Worm (Caenorhabditis elegans) whole organism, early embryonic: Measurements from ENCODE around the gene ctsa-3.1.

Experiments used
- B0310.2 ChIP-seq: sonication (generic microtip); optimal IDR thresholded peaks from 2 replicates; lab custom pipeline; 2016; ENCODE audit warnings: mild to moderate bottlenecking, missing genetic modification characterization, missing compliant biosample characterization
- F13C5.2 ChIP-seq: sonication (generic microtip); optimal IDR thresholded peaks from 2 replicates; lab custom pipeline; 2017; ENCODE audit warnings: mild to moderate bottlenecking, missing genetic modification characterization, inconsistent platforms, missing compliant biosample characterization
- aly-1 ChIP-seq: sonication (generic microtip); optimal IDR thresholded peaks from 2 replicates; lab custom pipeline; 2016; ENCODE audit warnings: missing genetic modification characterization, missing compliant biosample characterization
- ama-1 ChIP-seq: fragments of 150-350 bp; optimal IDR thresholded peaks from 2 replicates; lab custom pipeline; 2014
- ceh-13 ChIP-seq: fragments of 200-800 bp; sonication (Bioruptor generic); optimal IDR thresholded peaks from 2 replicates; lab custom pipeline; 2018; ENCODE audit warnings: mild to moderate bottlenecking, missing genetic modification characterization, missing compliant biosample characterization
- ceh-36 ChIP-seq: sonication (generic microtip); optimal IDR thresholded peaks from 2 replicates; lab custom pipeline; 2016; ENCODE audit warnings: missing genetic modification characterization, inconsistent platforms, missing compliant biosample characterization
- ets-7 ChIP-seq: sonication (generic microtip); optimal IDR thresholded peaks from 2 replicates; lab custom pipeline; 2016; ENCODE audit warnings: missing genotype, missing genetic modification characterization, missing compliant biosample characterization
- flt-1 ChIP-seq: fragments of 200-800 bp; sonication (Bioruptor generic); IDR thresholded peaks from 2 replicates; pipeline ENCODE4 v1.3.6; 2022; ENCODE audit warnings: missing genetic modification characterization, missing compliant biosample characterization
- hmbx-1 ChIP-seq: sonication (generic microtip); optimal IDR thresholded peaks from 2 replicates; lab custom pipeline; 2016; ENCODE audit warnings: mild to moderate bottlenecking, missing genetic modification characterization, missing compliant biosample characterization
- hmg-4 ChIP-seq: fragments of 200-800 bp; sonication (Bioruptor generic); optimal IDR thresholded peaks from 2 replicates; lab custom pipeline; 2018; ENCODE audit warnings: mild to moderate bottlenecking, missing genetic modification characterization, missing compliant biosample characterization
- hnd-1 ChIP-seq: sonication (generic microtip); optimal IDR thresholded peaks from 2 replicates; lab custom pipeline; 2016; ENCODE audit warnings: missing genetic modification characterization, missing compliant biosample characterization
- pes-1 ChIP-seq: fragments of 200-800 bp; sonication (Bioruptor generic); IDR thresholded peaks from 2 replicates; pipeline ENCODE4 v1.3.6; 2022; ENCODE audit warnings: missing genetic modification reagents, missing genetic modification characterization, missing compliant biosample characterization
- scrt-1 ChIP-seq: fragments of 200-800 bp; sonication (Bioruptor generic); IDR thresholded peaks from 2 replicates; pipeline ENCODE4 v1.3.6; 2022; ENCODE audit warnings: missing genetic modification characterization, missing compliant biosample characterization
- sea-1 ChIP-seq: fragments of 200-800 bp; sonication (Bioruptor generic); conservative IDR thresholded peaks from 2 replicates; pipeline ENCODE4 v1.3.6; 2022; ENCODE audit warnings: missing genetic modification characterization, missing compliant biosample characterization
- tbx-11 ChIP-seq: fragments of 200-800 bp; sonication (Bioruptor generic); IDR thresholded peaks from 2 replicates; pipeline ENCODE4 v1.3.6; 2022; ENCODE audit warnings: missing genetic modification characterization, missing compliant biosample characterization
- tbx-37 ChIP-seq: fragments of 200-800 bp; sonication (Bioruptor generic); conservative IDR thresholded peaks from 2 replicates; pipeline ENCODE4 v1.3.6; 2022; ENCODE audit warnings: missing genetic modification reagents, missing genetic modification characterization, missing compliant biosample characterization
- tra-4 ChIP-seq: sonication (generic microtip); optimal IDR thresholded peaks from 2 replicates; lab custom pipeline; 2017; ENCODE audit warnings: missing genetic modification characterization, missing compliant biosample characterization

Gene ctsa-3.1

DNA sequence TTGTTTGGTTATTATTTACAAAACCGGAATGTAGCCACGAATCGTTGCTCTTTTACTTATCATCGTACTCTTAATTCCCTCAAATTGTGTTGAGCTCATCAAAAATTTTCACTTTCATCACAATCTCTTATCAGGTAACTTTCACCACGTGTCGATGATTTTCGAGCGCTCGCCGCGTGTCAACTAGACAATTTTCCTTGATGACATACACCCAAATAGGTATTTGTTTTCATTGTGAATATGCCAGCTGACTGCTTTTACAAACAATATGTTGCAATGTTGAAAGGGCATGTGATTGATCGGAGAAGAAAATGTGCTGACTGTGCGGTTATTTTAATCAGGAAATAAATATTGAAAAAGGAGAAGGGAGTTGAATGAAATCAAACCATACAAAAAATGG is 32.0 kb downstream of the ctsa-3.1 start:
- TF ChIP-seq tra-4 (no peak), tbx-11 (no peak), B0310.2 (tag; lab: Kevin White, UChicago) (no peak), flt-1 (no peak), ama-1 (lab: Kevin White, UChicago) (no peak), hmg-4 (no peak), F13C5.2 (no peak), ceh-36 (tag; lab: Kevin White, UChicago) (no peak), sea-1 (GFP tag; lab: Robert Waterston, UW) (no peak), tbx-37 (GFP tag; lab: Robert Waterston, UW) (no peak), hmbx-1 (tag; lab: Kevin White, UChicago) (no peak), pes-1 (GFP tag; lab: Robert Waterston, UW) (no peak), ets-7 (no peak), scrt-1 (no peak), hnd-1 (tag; lab: Kevin White, UChicago) (no peak)

DNA sequence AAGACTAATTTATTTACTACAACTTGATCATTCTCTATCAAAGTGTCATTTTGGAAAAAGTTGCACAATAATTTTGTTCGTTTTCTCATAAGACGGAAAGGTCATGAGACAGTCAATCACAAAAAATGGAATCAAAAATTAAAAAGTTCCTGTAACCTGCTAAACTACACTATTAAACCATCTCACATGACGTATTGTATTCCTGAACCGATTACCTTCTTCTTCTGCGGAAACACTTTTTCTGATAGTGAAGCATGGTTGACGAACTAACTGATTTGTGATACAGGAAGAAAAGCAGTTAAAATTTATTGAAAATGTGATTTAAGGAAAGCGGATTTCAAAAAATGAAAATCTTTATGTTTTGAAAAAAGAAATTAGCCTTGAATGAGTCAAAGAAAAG is 37.1 kb downstream of the ctsa-3.1 start:
- TF ChIP-seq ceh-36 (tag; lab: Kevin White, UChicago) (no peak), hnd-1 (tag; lab: Kevin White, UChicago) (no peak), hmg-4 (no peak), tra-4 (no peak), F13C5.2 (no peak)

DNA sequence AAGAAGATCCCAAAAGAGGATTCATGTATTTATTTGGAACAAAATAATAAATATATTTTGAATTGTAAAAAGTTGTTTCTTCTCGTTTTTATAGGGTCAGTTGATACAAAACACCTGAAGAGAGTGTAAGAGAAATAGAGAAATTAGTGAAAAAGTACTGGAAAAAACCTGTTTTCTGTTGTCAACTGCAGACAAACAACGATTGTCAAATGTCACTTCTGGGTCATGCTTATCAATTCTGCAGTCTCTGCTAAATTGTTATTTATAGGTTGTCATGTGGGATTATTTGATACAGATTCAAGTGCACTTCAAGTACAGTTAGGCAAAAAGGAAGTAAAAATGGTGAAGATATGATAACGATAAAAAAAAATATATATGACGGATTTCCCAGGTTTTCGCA is 39.9 kb downstream of the ctsa-3.1 start:
- TF ChIP-seq ceh-36 (tag; lab: Kevin White, UChicago) (no peak), ama-1 (lab: Kevin White, UChicago) (no peak), scrt-1 (no peak), flt-1 (no peak), tbx-11 (no peak), hmg-4 (no peak), hnd-1 (tag; lab: Kevin White, UChicago) (no peak), tbx-37 (GFP tag; lab: Robert Waterston, UW) (no peak), hmbx-1 (tag; lab: Kevin White, UChicago) (no peak), F13C5.2 (no peak)

DNA sequence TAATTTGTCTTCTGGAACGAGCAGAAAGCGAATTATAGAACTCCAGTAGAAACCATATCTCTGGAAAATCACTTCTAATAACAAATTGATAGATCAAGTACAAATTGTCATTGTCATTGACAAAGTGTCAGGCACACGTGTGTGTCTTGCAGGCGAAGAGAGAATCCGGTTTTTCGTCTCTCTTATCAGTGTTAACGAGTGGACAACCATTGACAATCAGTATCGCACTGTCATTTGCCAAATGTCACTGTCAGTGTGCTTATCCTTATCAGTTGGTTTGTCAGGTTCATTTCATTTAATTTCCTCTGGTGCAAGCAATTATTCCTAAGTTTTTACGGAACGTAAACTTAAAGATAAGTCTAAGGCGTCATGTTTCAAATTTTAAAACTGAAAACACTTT is 40.9 kb downstream of the ctsa-3.1 start:
- TF ChIP-seq pes-1 (GFP tag; lab: Robert Waterston, UW): no peak
- TF ChIP-seq scrt-1: no peak
- no peak for TF ChIP-seq hmbx-1 (tag; lab: Kevin White, UChicago)
- no peak for TF ChIP-seq ceh-13 (GFP tag; lab: Kevin White, UChicago)
- TF ChIP-seq tbx-37 (GFP tag; lab: Robert Waterston, UW): no peak
- no peak for TF ChIP-seq B0310.2 (tag; lab: Kevin White, UChicago)
- no peak for TF ChIP-seq tbx-11
- no peak for TF ChIP-seq ama-1 (lab: Kevin White, UChicago)
- TF ChIP-seq ceh-36 (tag; lab: Kevin White, UChicago): no peak
- TF ChIP-seq sea-1 (GFP tag; lab: Robert Waterston, UW): no peak
- no peak for TF ChIP-seq F13C5.2
- TF ChIP-seq hnd-1 (tag; lab: Kevin White, UChicago): no peak
- TF ChIP-seq hmg-4: no peak
- TF ChIP-seq aly-1 (tag; lab: Kevin White, UChicago): no peak
- TF ChIP-seq ets-7: no peak
- no peak for TF ChIP-seq flt-1
- no peak for TF ChIP-seq tra-4

DNA sequence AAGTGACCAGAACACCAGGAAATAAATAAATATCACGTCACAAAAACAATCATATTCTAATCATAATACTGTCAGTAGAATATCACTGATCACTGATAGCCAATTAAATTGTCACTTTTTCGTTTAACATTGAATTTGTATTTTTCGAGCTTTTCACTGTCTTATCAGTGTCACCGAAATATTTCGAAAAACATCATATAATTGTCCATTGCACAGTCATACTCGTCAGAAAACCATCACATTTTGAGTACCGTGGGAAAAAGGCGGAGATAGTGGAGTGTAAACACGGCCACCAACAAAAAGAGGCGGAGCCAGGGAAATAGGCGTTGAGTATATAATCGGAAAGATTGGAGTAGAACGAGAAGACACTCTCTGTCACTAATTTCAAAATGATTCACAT is 44.6 kb downstream of the ctsa-3.1 start:
- no peak for TF ChIP-seq ama-1 (lab: Kevin White, UChicago)

DNA sequence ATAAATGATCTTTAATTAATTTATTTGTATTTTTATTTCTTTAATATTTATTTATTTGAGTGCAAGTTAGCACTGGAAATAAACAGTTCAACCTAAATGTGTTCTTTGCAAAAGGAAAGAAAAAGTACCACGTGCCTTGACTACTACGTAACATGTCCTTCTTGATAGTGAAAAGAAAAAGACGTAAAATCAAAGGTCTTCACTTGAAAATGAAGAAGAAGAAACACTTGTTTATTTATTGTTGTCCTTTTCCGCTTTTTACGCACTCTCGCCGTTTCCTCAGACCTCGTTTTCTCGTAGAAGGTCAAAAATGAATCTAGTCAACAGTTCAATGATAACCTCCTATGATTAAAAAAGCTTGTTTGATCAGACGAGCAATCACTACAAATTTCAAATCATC is 45.3 kb downstream of the ctsa-3.1 start:
- no peak for TF ChIP-seq tbx-11

DNA sequence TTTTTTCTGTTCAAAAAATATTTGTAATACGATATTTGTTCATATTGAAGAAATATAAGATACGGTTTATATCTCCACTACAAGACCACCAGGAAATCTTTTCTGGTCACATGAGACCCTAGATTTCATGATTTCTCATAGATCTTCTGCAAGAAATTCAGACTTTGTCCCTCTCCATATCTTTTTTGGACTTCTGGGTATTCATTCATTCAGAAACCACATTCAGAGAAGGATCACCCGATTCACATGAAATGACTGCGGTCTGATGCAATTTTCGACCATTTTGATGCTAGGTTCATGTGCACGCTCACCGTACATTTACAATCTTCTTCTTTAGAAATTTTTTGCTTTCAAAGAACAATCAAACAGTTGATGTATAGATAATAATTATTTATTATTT is 47.2 kb downstream of the ctsa-3.1 start:
- TF ChIP-seq ceh-13 (GFP tag; lab: Kevin White, UChicago): no peak
- TF ChIP-seq flt-1: no peak
- no peak for TF ChIP-seq B0310.2 (tag; lab: Kevin White, UChicago)
- TF ChIP-seq hnd-1 (tag; lab: Kevin White, UChicago): no peak
- TF ChIP-seq F13C5.2: no peak
- TF ChIP-seq sea-1 (GFP tag; lab: Robert Waterston, UW): no peak
- no peak for TF ChIP-seq pes-1 (GFP tag; lab: Robert Waterston, UW)
- TF ChIP-seq hmbx-1 (tag; lab: Kevin White, UChicago): no peak
- no peak for TF ChIP-seq ama-1 (lab: Kevin White, UChicago)
- TF ChIP-seq scrt-1: no peak
- TF ChIP-seq ceh-36 (tag; lab: Kevin White, UChicago): no peak
- TF ChIP-seq hmg-4: no peak
- no peak for TF ChIP-seq tbx-37 (GFP tag; lab: Robert Waterston, UW)
- no peak for TF ChIP-seq aly-1 (tag; lab: Kevin White, UChicago)
- TF ChIP-seq tbx-11: no peak
- no peak for TF ChIP-seq ets-7
- TF ChIP-seq tra-4: no peak

DNA sequence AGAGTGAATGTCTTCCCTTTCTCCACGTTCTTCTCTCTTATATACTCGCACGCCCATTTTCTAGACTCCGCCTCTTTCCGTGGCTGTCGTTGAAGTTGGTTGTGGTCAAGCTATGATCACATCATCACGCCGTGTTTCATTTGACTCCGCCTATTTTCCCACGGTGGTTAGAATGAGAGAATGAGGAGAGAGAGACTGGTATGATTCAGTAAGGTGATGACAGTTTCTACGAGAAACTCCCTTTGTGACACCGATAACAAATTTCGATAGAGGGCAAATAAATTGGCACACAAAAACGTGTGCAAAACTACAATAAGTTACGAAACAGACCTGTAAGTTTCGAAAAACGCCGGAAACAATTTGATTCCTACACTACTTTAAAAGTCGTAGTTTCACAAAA is 47.9 kb downstream of the ctsa-3.1 start:
- TF ChIP-seq ets-7 (no peak), tbx-37 (GFP tag; lab: Robert Waterston, UW) (no peak), hmbx-1 (tag; lab: Kevin White, UChicago) (no peak), B0310.2 (tag; lab: Kevin White, UChicago) (no peak), tra-4 (no peak), hmg-4 (no peak), pes-1 (GFP tag; lab: Robert Waterston, UW) (no peak), aly-1 (tag; lab: Kevin White, UChicago) (no peak), ceh-36 (tag; lab: Kevin White, UChicago) (no peak), ama-1 (lab: Kevin White, UChicago) (no peak), tbx-11 (no peak), flt-1 (no peak), sea-1 (GFP tag; lab: Robert Waterston, UW) (no peak), ceh-13 (GFP tag; lab: Kevin White, UChicago) (no peak), hnd-1 (tag; lab: Kevin White, UChicago) (no peak), F13C5.2 (no peak), scrt-1 (no peak)
